Fruit fly (Drosophila melanogaster) whole organism, embryonic: ENCODE measurements around the gene Or94a.

Source experiments
- B-H2 ChIP-seq: fragments of 200-800 bp; sonication (Bioruptor generic); optimal IDR thresholded peaks from 2 replicates; lab custom pipeline; 2018; ENCODE audit warnings: missing biosample characterization, mild to moderate bottlenecking, missing genetic modification characterization
- C15 ChIP-seq: fragments of 200-800 bp; sonication (Bioruptor generic); IDR thresholded peaks from 3 replicates; pipeline ENCODE4 v1.3.6; 2022; ENCODE audit warnings: missing biosample characterization, missing genetic modification characterization
- CG10209 ChIP-seq: fragments of 200-800 bp; sonication (Bioruptor generic); optimal IDR thresholded peaks from 3 replicates; lab custom pipeline; 2017; ENCODE audit warnings: missing biosample characterization, mild to moderate bottlenecking, missing genetic modification characterization, missing genetic modification reagents
- CG10543 ChIP-seq: fragments of 200-800 bp; sonication (Bioruptor generic); optimal IDR thresholded peaks from 3 replicates; lab custom pipeline; 2017; ENCODE audit warnings: missing biosample characterization, mild to moderate bottlenecking, missing genetic modification characterization, moderate library complexity
- CG10959 ChIP-seq: fragments of 200-800 bp; sonication (Bioruptor generic); IDR thresholded peaks from 2 replicates; pipeline ENCODE4 v1.3.6; 2022; ENCODE audit warnings: missing biosample characterization, missing genetic modification characterization
- CG14014 ChIP-seq: fragments of 200-800 bp; sonication (Bioruptor generic); IDR thresholded peaks from 2 replicates; pipeline ENCODE4 v1.3.6; 2022; ENCODE audit warnings: missing biosample characterization, missing genetic modification characterization
- CG14050 ChIP-seq: fragments of 200-800 bp; sonication (Bioruptor generic); IDR thresholded peaks from 3 replicates; pipeline ENCODE4 v1.3.6; 2022; ENCODE audit warnings: missing biosample characterization, missing genetic modification characterization
- CG1603 ChIP-seq: fragments of 200-800 bp; sonication (Bioruptor generic); optimal IDR thresholded peaks from 2 replicates; lab custom pipeline; 2019; ENCODE audit warnings: missing biosample characterization, mild to moderate bottlenecking, missing genetic modification characterization, moderate library complexity
- CG17328 ChIP-seq: fragments of 200-800 bp; sonication (Bioruptor generic); IDR thresholded peaks from 2 replicates; pipeline ENCODE4 v1.3.6; 2022; ENCODE audit warnings: missing biosample characterization, missing genetic modification characterization
- CG17912 ChIP-seq: fragments of 200-800 bp; sonication (Bioruptor generic); optimal IDR thresholded peaks from 2 replicates; lab custom pipeline; 2018; ENCODE audit warnings: missing biosample characterization, mild to moderate bottlenecking, missing genetic modification characterization
- CG18476 ChIP-seq: fragments of 200-800 bp; sonication (Bioruptor generic); optimal IDR thresholded peaks from 2 replicates; lab custom pipeline; 2016; ENCODE audit warnings: missing biosample characterization, mild to moderate bottlenecking, missing genetic modification characterization
- CG2875 ChIP-seq: fragments of 200-800 bp; sonication (Bioruptor generic); optimal IDR thresholded peaks from 2 replicates; lab custom pipeline; 2017; ENCODE audit warnings: missing biosample characterization, mild to moderate bottlenecking, missing genetic modification characterization, missing genetic modification reagents
- CG3838 ChIP-seq: fragments of 200-800 bp; sonication (Bioruptor generic); optimal IDR thresholded peaks from 3 replicates; lab custom pipeline; 2016; ENCODE audit warnings: missing biosample characterization, missing genetic modification characterization
- CG9876 ChIP-seq: fragments of 200-800 bp; sonication (Bioruptor generic); optimal IDR thresholded peaks from 2 replicates; lab custom pipeline; 2016; ENCODE audit warnings: missing biosample characterization, missing genetic modification characterization
- CG9932 ChIP-seq: fragments of 200-800 bp; sonication (Bioruptor generic); IDR thresholded peaks from 2 replicates; pipeline ENCODE4 v1.3.6; 2022; ENCODE audit warnings: missing biosample characterization, missing genetic modification characterization
- CTCF ChIP-seq: fragments of 200-800 bp; sonication (Bioruptor generic); optimal IDR thresholded peaks from 2 replicates; lab custom pipeline; 2017; ENCODE audit warnings: missing biosample characterization, mild to moderate bottlenecking, missing genetic modification characterization, moderate library complexity
- Dll ChIP-seq: fragments of 200-800 bp; sonication (Bioruptor generic); IDR thresholded peaks from 4 replicates; pipeline ENCODE4 v1.3.6; 2022; ENCODE audit warnings: missing biosample characterization, missing genetic modification characterization; ENCODE audit not compliant: partially characterized antibody
- GATAe ChIP-seq: fragments of 200-800 bp; sonication (Bioruptor generic); conservative IDR thresholded peaks from 2 replicates; pipeline ENCODE4 v1.3.6; 2022; ENCODE audit warnings: missing biosample characterization, missing genetic modification characterization
- H2.0 ChIP-seq: fragments of 200-800 bp; sonication (Bioruptor generic); IDR thresholded peaks from 2 replicates; pipeline ENCODE4 v1.3.6; 2022; ENCODE audit warnings: missing biosample characterization, missing genetic modification characterization
- MTF-1 ChIP-seq: fragments of 200-800 bp; sonication (Bioruptor generic); optimal IDR thresholded peaks from 2 replicates; lab custom pipeline; 2018; ENCODE audit warnings: missing biosample characterization, mild to moderate bottlenecking, missing genetic modification characterization, borderline replicate concordance
- Mad ChIP-seq: fragments of 200-800 bp; sonication (Bioruptor generic); optimal IDR thresholded peaks from 2 replicates; lab custom pipeline; 2016; ENCODE audit warnings: missing biosample characterization, missing genetic modification characterization
- Rx ChIP-seq: fragments of 200-800 bp; sonication (Bioruptor generic); IDR thresholded peaks from 2 replicates; pipeline ENCODE4 v1.3.6; 2022; ENCODE audit warnings: missing biosample characterization, missing genetic modification characterization
- Trl ChIP-seq, 3 experiments: fragments of >200 bp in 2 of 3; fragments of 200-800 bp in 1 of 3; sonication (Bioruptor generic) in 1 of 3; optimal IDR thresholded peaks; 2 replicates in 1 of 3; 3 replicates in 2 of 3; lab custom pipeline; 2016 to 2017; ENCODE audit warnings: missing biosample characterization in 1 of 3, missing genetic modification characterization in 1 of 3
- Usf ChIP-seq: fragments of 200-800 bp; sonication (Bioruptor generic); optimal IDR thresholded peaks from 2 replicates; lab custom pipeline; 2017; ENCODE audit warnings: missing genotype, missing biosample characterization, missing genetic modification characterization
- ab ChIP-seq: fragments of 200-800 bp; sonication (Bioruptor generic); optimal IDR thresholded peaks from 2 replicates; lab custom pipeline; 2016; ENCODE audit warnings: missing biosample characterization, missing genetic modification characterization
- ase ChIP-seq: fragments of 200-800 bp; sonication (Bioruptor generic); IDR thresholded peaks from 3 replicates; pipeline ENCODE4 v1.3.6; 2022; ENCODE audit warnings: missing biosample characterization, missing genetic modification characterization
- chn ChIP-seq: fragments of 200-800 bp; sonication (Bioruptor generic); optimal IDR thresholded peaks from 2 replicates; lab custom pipeline; 2016; ENCODE audit warnings: missing biosample characterization, missing genetic modification characterization
- corto ChIP-seq: fragments of 200-800 bp; sonication (Bioruptor generic); optimal IDR thresholded peaks from 2 replicates; lab custom pipeline; 2016; ENCODE audit warnings: missing biosample characterization, mild to moderate bottlenecking, missing genetic modification characterization, moderate library complexity
- dan ChIP-seq: fragments of 200-800 bp; sonication (Bioruptor generic); IDR thresholded peaks from 2 replicates; pipeline ENCODE4 v1.3.6; 2022; ENCODE audit warnings: missing biosample characterization, missing genetic modification characterization
- dm ChIP-seq: fragments of 200-800 bp; sonication (Bioruptor generic); optimal IDR thresholded peaks from 3 replicates; lab custom pipeline; 2016; ENCODE audit warnings: missing biosample characterization, missing genetic modification characterization
- dmrt11E ChIP-seq: fragments of 200-800 bp; sonication (Bioruptor generic); optimal IDR thresholded peaks from 3 replicates; lab custom pipeline; 2018; ENCODE audit warnings: missing biosample characterization, mild to moderate bottlenecking, missing genetic modification characterization, moderate library complexity
- en ChIP-seq: fragments of 200-800 bp; sonication (Bioruptor generic); optimal IDR thresholded peaks from 2 replicates; lab custom pipeline; 2016; ENCODE audit warnings: missing biosample characterization, missing genetic modification characterization
- ken ChIP-seq: fragments of 200-800 bp; sonication (Bioruptor generic); IDR thresholded peaks from 3 replicates; pipeline ENCODE4 v1.3.6; 2022; ENCODE audit warnings: missing biosample characterization, missing genetic modification characterization
- luna ChIP-seq: fragments of 200-800 bp; sonication (Bioruptor generic); optimal IDR thresholded peaks from 2 replicates; lab custom pipeline; 2016; ENCODE audit warnings: missing biosample characterization, missing genetic modification characterization
- mam ChIP-seq: fragments of 200-800 bp; sonication (Bioruptor generic); optimal IDR thresholded peaks from 3 replicates; lab custom pipeline; 2016; ENCODE audit warnings: missing biosample characterization, missing genetic modification characterization
- nom ChIP-seq: fragments of 200-800 bp; sonication (Bioruptor generic); optimal IDR thresholded peaks from 2 replicates; lab custom pipeline; 2017; ENCODE audit warnings: missing biosample characterization, missing genetic modification characterization, mild to moderate bottlenecking, moderate library complexity, missing genetic modification reagents
- rib ChIP-seq: fragments of 200-800 bp; sonication (Bioruptor generic); IDR thresholded peaks from 2 replicates; pipeline ENCODE4 v1.3.6; 2022; ENCODE audit warnings: missing biosample characterization, missing genetic modification characterization
- sd ChIP-seq: fragments of 200-800 bp; sonication (Bioruptor generic); optimal IDR thresholded peaks from 3 replicates; lab custom pipeline; 2018; ENCODE audit warnings: missing biosample characterization, mild to moderate bottlenecking, missing genetic modification characterization, moderate library complexity
- sima ChIP-seq: fragments of 200-800 bp; sonication (Bioruptor generic); optimal IDR thresholded peaks from 2 replicates; lab custom pipeline; 2016; ENCODE audit warnings: missing biosample characterization, missing genetic modification characterization
- so ChIP-seq: fragments of 200-800 bp; sonication (Bioruptor generic); IDR thresholded peaks from 3 replicates; pipeline ENCODE4 v1.3.6; 2022; ENCODE audit warnings: missing biosample characterization, missing genetic modification characterization
- sob ChIP-seq: fragments of 200-800 bp; sonication (Bioruptor generic); IDR thresholded peaks from 2 replicates; pipeline ENCODE4 v1.3.6; 2022; ENCODE audit warnings: missing biosample characterization, missing genetic modification characterization
- usp ChIP-seq: fragments of >200 bp; optimal IDR thresholded peaks from 2 replicates; lab custom pipeline; 2017; ENCODE audit warnings: missing biosample characterization, missing genetic modification characterization
- vnd ChIP-seq: fragments of 200-800 bp; sonication (Bioruptor generic); IDR thresholded peaks from 3 replicates; pipeline ENCODE4 v1.3.6; 2022; ENCODE audit warnings: missing biosample characterization, missing genetic modification characterization; ENCODE audit not compliant: partially characterized antibody

Or94a gene

DNA sequence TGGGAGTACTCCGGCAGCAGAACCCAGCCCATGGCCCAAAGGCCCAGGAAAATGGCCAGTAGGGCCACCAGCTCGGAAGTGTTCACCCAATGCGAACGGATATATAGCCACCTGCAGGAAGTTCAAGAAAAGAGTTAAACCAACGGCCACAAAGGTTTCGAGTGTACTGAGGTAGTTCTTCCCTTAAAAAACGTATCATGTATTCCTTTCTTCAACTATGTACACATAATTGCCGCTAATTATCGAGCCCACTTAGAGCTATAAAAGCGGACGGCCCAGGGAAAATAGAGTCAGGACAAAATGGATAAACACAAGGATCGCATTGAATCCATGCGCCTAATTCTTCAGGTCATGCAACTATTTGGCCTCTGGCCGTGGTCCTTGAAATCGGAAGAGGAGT, at the start of gene Or94a:
Gene Or94a, plus strand, starts transcription at position 301 of the 400 bp plus-strand sequence.
- TF ChIP-seq ase (GFP tag; lab: Robert Waterston, UW): no peak
- TF ChIP-seq sd: no peak
- TF ChIP-seq ken (GFP tag; lab: Robert Waterston, UW): no peak
- TF ChIP-seq, all 482 proteins: peak for 0

DNA sequence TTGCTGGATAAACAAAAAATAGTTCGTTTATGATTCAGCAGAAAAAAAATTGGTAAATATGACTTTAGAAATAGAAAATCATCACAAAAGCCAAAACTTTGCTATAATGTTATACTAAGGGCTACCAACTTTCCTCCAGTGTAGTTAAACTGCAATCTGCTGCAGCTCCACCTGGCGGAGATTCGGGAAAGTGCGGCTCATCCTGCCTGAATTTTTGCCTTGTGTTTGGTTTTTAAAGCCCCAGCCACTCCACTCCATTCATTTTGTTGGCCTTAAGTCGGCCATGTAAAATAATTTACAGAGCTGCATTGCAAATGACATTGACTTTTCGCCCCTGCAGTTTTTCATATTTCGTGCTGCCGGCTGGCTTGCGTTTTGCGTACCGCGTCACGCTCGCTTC, 21.9 kb upstream of the Or94a start:
- peak; percentile 31 for TF ChIP-seq CTCF (GFP tag; lab: Kevin White, UChicago)
- no peak for TF ChIP-seq so (GFP tag; lab: Robert Waterston, UW)

DNA sequence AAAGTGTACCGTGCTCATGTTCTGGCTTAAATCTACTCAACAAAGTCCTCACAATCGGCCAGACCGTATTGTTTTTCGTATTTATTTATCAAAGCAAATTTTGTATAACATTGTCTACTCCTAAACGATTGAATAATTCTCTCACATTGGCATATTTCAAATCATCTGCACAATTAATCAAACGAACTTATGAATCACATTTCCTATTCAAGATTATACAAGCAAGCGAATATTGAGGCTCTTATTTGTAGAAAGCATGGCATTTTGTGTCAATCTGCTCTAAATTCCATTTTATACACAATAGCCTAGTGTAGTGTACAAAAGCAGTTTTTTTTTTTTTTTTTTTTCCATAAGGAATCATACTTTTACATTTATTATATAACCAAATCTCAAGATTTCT, 21.1 kb upstream of the Or94a start, which contains the start of gene Tpl94D:
Gene Tpl94D, plus strand, starts transcription at position 301 of the 400 bp plus-strand sequence.
- TF ChIP-seq H2.0 (GFP tag; lab: Robert Waterston, UW): no peak
- no peak for TF ChIP-seq CG18476 (GFP tag; lab: Kevin White, UChicago)
- no peak for TF ChIP-seq Trl (optimal IDR thresholded peaks at IDR 0.05; lab: Kevin White, UChicago)
- TF ChIP-seq Trl (GFP tag; optimal IDR thresholded peaks at IDR 0.05; lab: Kevin White, UChicago): no peak
- no peak for TF ChIP-seq GATAe (GFP tag; lab: Robert Waterston, UW)
- TF ChIP-seq dmrt11E (tag; lab: Kevin White, UChicago): no peak
- TF ChIP-seq dm (GFP tag; lab: Kevin White, UChicago): no peak
- TF ChIP-seq sob (GFP tag; lab: Robert Waterston, UW): no peak
- TF ChIP-seq sima (GFP tag; lab: Kevin White, UChicago): no peak
- TF ChIP-seq MTF-1 (GFP tag; lab: Kevin White, UChicago): no peak
- TF ChIP-seq dan (GFP tag; lab: Robert Waterston, UW): no peak
- TF ChIP-seq CG10543 (GFP tag; lab: Kevin White, UChicago): no peak
- no peak for TF ChIP-seq Rx
- no peak for TF ChIP-seq CG9876 (GFP tag; lab: Kevin White, UChicago)
- no peak for TF ChIP-seq Usf
- TF ChIP-seq en (GFP tag; lab: Kevin White, UChicago): no peak

DNA sequence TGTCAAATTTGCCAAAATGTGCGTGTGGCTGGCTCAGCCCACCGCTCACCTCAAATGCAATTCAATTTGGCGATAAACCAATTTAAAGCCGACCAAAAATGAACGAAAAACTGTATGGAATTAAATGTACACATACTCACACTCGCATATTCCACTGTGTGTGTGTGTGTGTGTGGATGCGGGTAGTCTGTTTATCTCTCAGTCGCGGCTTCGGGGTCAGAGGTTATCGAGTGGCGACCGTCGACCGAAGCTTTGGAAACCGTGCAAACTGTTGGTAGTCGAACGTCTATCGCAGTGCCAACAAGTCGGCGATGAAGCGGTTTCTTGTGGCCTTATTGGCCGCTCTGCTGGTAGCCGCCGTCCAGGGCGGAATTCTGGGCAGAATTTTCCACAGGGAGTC, 10.1 kb upstream of the Or94a start, which contains the start of gene Gbp3:
Gene Gbp3, plus strand, starts transcription at position 274 of the 400 bp plus-strand sequence.
- TF ChIP-seq CG17328 (GFP tag; lab: Robert Waterston, UW) (no peak), vnd (GFP tag; lab: Robert Waterston, UW) (no peak), Dll (GFP tag; lab: Robert Waterston, UW) (no peak), CG9932 (GFP tag; lab: Robert Waterston, UW) (no peak), usp (GFP tag; lab: Kevin White, UChicago) (no peak), CG3838 (GFP tag; lab: Kevin White, UChicago) (no peak)
- TF ChIP-seq, all 482 proteins: peak for 0

DNA sequence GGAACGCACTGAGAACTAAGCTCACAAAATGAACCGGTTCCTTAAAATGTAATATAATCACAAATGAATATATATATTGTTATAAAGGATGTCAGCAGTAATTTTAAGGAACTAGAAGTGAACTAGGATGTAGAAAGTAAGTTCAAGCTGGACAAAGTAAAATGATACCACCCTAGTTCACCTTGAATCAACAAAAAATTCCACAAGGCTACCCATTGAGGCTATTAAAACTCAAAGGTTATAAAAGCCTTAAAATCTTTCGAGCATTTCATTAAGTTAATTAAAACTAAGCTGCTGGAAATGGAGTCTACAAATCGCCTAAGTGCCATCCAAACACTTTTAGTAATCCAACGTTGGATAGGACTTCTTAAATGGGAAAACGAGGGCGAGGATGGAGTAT, 1.9 kb downstream of the Or94a start, which contains the start of gene Or94b:
Gene Or94b, plus strand, starts transcription at position 301 of the 400 bp plus-strand sequence.
- TF ChIP-seq C15 (GFP tag; lab: Robert Waterston, UW) (no peak), CG1603 (tag; lab: Kevin White, UChicago) (no peak), ab (no peak), CG14050 (GFP tag; lab: Robert Waterston, UW) (no peak), CG17912 (GFP tag; lab: Kevin White, UChicago) (no peak), mam (GFP tag; lab: Kevin White, UChicago) (no peak), luna (no peak), chn (GFP tag; lab: Kevin White, UChicago) (no peak), rib (GFP tag; lab: Robert Waterston, UW) (no peak), CG10959 (GFP tag; lab: Robert Waterston, UW) (no peak), Mad (GFP tag; lab: Kevin White, UChicago) (no peak), B-H2 (GFP tag; lab: Kevin White, UChicago) (no peak), corto (no peak), CG2875 (GFP tag; lab: Kevin White, UChicago) (no peak), CG14014 (GFP tag; lab: Robert Waterston, UW) (no peak), nom (GFP tag; lab: Kevin White, UChicago) (no peak), CG10209 (GFP tag; lab: Kevin White, UChicago) (no peak)
